Worm (Caenorhabditis elegans): Measurements from ENCODE around the gene C06A1.3.

ce11 chrII:10537571-10537970 lies 34.5 kb upstream of the C06A1.3 start, which contains the start of gene R166.2:
- no peak for TF ChIP-seq dmd-4 (tag; optimal IDR thresholded peaks at IDR 0.05; ENCODE audit: borderline replicate concordance)
- no peak for TF ChIP-seq T23F11.4 (GFP tag; optimal IDR thresholded peaks at IDR 0.05)

All from whole organism, late embryonic.